Worm (Caenorhabditis elegans) whole organism, L4/young adult: ENCODE measurements around the gene M176.4.

Source experiments
- W03F9.2 ChIP-seq: fragments of 150-350 bp; optimal IDR thresholded peaks from 2 replicates; lab custom pipeline; 2014; ENCODE audit warnings: missing biosample characterization, missing genetic modification characterization
- dao-5 ChIP-seq: sonication (generic microtip); optimal IDR thresholded peaks from 2 replicates; lab custom pipeline; 2016; ENCODE audit warnings: missing genotype, missing genetic modification characterization, moderate library complexity, missing compliant biosample characterization
- him-1 ChIP-seq: sonication (generic microtip); optimal IDR thresholded peaks from 2 replicates; lab custom pipeline; 2016; ENCODE audit warnings: missing genotype, missing genetic modification reagents, missing genetic modification characterization, missing compliant biosample characterization

Gene M176.4

DNA sequence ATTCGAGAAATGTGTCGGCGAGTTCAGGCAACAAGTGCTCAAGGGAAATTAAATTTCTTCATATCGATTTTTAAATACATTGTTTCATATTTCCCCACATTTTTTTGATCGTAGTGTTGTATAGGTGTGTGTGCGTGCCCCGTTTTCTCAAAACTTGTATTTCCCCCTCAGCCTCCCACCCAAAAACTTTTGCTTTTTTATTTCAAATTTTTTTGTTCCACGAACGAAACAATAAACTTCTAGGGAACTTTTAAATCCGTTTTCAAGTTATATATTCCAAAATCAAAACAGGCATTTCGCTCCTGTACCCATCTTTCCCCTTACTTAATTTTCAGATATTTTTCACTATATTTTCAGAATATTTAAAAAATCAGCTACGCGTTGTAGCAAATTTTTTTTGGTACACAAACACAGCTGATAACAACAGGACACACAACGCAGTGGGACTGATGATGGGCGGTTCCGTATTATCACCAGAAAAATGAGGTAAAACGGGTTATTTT is at the start of gene M176.4, which contains the start of gene M176.16:
Gene M176.4, plus strand, starts transcription at position 301 of the 503 bp plus-strand sequence.
Gene M176.16, plus strand, starts transcription at position 453 of the 503 bp plus-strand sequence.
- TF ChIP-seq him-1 (tag; lab: Kevin White, UChicago) (no peak), W03F9.2 (tag; lab: Kevin White, UChicago) (no peak), dao-5 (tag; lab: Kevin White, UChicago) (no peak)

DNA sequence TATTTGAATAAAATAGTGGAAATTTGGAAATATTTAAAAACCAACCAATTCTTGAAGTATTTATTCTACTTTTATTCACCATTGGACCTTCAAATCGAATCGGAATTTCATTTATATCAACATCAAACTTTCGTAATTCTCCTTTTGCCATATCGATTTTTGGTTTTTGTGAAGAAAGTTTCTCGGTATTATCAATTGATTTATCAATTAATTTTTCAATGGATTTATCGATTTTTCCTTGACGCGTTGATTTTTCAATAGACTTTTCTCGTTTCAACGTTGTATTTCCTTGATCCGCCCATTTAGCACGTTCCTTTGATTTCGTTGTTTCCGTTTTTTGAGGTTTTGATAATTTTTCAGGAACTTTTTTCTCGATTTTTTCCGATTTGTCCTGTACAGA is 48.8 kb upstream of the M176.4 start:
- no peak for TF ChIP-seq him-1 (tag; lab: Kevin White, UChicago)

DNA sequence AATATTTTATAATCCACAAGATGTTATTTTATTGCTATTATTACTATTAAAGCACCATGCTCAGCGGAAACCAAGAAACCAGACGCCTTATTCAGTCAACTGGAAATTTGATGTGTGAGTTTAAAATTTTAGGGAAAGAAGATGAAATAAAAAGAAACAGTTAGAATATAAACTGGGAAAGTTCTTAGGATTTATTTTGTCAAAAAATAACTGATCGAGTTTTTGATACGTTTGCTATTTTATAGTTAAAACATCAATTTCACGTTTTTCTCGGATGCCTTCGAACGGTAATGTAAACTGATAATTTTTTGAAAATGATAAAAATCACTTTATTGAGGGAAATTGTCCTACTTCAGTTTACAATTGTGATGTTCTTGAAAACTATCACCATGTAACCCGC is 45.8 kb upstream of the M176.4 start, which contains the start of gene C06C3.3:
Gene C06C3.3, minus strand, starts transcription at position 101 of the 400 bp plus-strand sequence.
- TF ChIP-seq dao-5 (tag; lab: Kevin White, UChicago) (no peak), W03F9.2 (tag; lab: Kevin White, UChicago) (no peak), him-1 (tag; lab: Kevin White, UChicago) (no peak)

DNA sequence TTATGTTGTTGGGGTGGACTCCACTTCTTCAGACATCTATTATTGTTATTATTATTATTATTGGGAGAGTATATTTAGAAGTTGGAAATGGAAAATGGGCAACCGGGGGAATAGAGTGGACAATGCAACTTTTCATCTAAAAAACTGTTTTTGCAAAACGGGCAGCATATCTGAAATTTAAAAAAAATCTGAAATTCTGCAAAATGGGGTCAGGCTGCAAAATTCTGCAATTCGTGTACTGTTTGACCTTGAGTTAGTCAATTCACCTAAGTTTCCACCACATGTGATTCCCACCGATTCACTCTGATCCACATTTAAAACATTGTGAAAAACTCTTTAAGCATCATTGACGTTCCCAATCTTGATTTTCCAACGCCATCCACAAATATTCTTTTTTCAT is 45.2 kb upstream of the M176.4 start, which contains the start of gene C06C3.4:
Gene C06C3.4, plus strand, starts transcription at position 301 of the 400 bp plus-strand sequence.
- no peak for TF ChIP-seq dao-5 (tag; lab: Kevin White, UChicago)
- TF ChIP-seq W03F9.2 (tag; lab: Kevin White, UChicago) = no peak
- no peak for TF ChIP-seq him-1 (tag; lab: Kevin White, UChicago)

DNA sequence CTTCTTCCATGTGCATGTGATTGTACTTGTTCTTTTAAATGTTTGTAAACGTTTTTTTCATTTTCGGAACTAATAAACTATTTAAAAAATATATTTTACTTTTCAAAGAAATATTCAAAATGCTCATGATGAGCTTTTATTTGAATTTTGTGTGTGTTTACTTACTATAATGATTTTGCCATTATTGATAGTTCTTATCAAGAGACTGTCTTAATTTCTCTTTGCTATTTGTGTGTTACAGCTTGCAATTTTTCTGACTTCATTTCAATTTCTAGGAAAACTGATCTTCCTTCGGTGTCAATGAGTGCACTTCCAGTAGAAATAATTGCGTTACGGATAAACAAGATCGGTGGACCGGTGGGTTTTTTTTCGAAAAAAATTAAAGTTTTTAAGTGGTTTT is 43.4 kb upstream of the M176.4 start, which contains the start of gene C06C3.12:
Gene C06C3.12, plus strand, starts transcription at position 301 of the 400 bp plus-strand sequence.
- TF ChIP-seq him-1 (tag; lab: Kevin White, UChicago) (no peak), dao-5 (tag; lab: Kevin White, UChicago) (no peak), W03F9.2 (tag; lab: Kevin White, UChicago) (no peak)

DNA sequence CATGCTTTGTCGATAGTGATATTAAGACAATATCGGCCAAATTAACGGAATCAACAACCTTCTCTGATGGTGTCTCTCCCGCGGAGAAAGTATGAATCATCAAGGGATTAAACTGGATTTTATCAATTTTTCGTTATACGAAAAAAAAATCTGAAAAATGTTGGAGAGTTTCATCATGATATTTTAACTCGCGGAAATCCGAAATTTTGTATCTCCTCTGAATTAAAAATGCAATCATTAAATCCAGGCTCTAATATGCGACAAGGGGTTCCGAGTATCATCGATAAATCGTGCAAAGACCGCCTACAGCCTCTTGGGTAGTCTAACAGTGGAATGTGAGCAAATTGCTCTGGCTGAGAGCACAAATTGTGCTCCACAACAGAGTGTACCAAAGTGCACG is 41.0 kb upstream of the M176.4 start, which contains the start of gene C06C3.10:
Gene C06C3.10, minus strand, starts transcription at position 101 of the 400 bp plus-strand sequence.
- TF ChIP-seq W03F9.2 (tag; lab: Kevin White, UChicago) = no peak
- no peak for TF ChIP-seq him-1 (tag; lab: Kevin White, UChicago)
- TF ChIP-seq dao-5 (tag; lab: Kevin White, UChicago) = no peak

DNA sequence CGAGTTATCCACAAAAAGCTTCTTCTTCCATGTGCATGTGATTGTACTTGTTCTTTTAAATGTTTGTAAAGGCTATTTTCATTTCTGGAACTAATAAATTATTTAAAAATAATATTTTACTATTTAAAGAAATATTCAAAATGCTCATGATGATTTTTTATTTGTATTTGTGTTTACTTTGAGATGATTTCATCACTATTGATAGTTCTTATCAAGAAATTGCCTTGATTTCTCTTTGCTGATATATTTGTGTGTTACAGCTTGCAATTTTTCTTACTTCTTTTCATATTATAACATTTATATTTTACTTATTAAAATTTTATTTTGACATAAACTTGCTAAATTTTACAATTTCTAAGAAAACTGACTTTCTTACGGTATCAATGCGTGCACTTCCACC is 40.0 kb upstream of the M176.4 start:
- TF ChIP-seq dao-5 (tag; lab: Kevin White, UChicago) (no peak), him-1 (tag; lab: Kevin White, UChicago) (no peak), W03F9.2 (tag; lab: Kevin White, UChicago) (no peak)

DNA sequence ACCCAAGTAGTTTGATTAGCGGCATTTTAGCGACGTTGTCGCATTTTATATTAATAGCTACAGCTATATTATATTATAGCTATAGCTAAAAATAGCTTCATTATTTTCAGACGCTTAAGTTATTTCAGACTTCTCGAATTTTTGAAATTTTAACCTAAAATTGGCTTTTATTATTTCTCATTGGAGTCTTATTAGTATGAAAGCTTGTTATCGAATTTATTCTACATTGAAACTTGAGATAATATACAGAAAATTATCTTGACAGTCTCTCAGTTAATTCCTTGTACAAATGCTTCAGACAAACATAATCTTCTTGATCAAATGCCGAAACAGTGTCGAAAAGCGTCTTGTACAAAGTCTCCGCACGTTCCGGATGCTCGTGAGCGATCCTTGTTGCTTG is 38.4 kb upstream of the M176.4 start, which contains the start of gene srh-48:
Gene srh-48, plus strand, starts transcription at position 301 of the 400 bp plus-strand sequence.
- TF ChIP-seq him-1 (tag; lab: Kevin White, UChicago) (no peak), dao-5 (tag; lab: Kevin White, UChicago) (no peak), W03F9.2 (tag; lab: Kevin White, UChicago) (no peak)

DNA sequence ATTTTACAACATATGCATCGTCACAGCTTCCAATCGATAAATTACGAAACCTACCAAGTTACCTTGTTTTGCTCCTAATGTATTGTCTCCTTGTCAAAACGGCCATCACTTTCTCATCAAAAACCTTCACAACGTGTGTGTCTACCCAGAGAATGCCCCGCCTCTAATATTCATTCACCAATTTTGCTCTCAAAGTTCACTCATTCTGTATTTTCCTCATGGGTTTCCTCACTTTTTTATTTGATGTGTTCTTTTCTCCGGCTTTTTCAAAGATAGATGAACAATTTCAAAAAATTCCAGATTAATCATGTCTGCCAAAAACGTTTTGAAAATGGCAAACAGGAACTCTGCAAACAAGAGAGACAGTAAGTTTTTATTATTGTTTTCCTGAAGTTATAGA is 32.9 kb upstream of the M176.4 start, which contains the start of gene C06C3.7:
Gene C06C3.7, plus strand, starts transcription at position 301 of the 400 bp plus-strand sequence.
- no peak for TF ChIP-seq him-1 (tag; lab: Kevin White, UChicago)
- no peak for TF ChIP-seq W03F9.2 (tag; lab: Kevin White, UChicago)
- no peak for TF ChIP-seq dao-5 (tag; lab: Kevin White, UChicago)

DNA sequence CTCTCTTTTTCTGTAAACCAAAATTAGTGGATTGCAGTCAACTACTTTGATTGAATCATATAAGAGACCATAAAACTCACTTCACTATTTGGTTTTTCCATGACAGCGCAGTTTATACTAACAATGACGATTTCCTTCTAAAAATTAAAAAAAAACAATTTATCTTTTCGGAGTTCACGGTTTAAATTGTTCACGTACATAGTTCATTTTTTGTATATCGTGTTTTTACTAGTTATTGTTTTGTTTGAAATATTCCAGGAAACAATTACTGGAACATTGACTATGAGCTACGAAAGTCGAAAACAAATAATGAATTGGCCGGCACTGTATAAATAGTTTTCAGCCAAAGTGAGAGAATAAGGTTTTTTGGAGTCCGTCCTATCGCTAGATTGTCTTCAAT is 25.4 kb upstream of the M176.4 start, which contains the start of gene lido-17:
Gene lido-17, minus strand, starts transcription at position 101 of the 400 bp plus-strand sequence.
- TF ChIP-seq him-1 (tag; lab: Kevin White, UChicago) = no peak
- no peak for TF ChIP-seq dao-5 (tag; lab: Kevin White, UChicago)
- no peak for TF ChIP-seq W03F9.2 (tag; lab: Kevin White, UChicago)

DNA sequence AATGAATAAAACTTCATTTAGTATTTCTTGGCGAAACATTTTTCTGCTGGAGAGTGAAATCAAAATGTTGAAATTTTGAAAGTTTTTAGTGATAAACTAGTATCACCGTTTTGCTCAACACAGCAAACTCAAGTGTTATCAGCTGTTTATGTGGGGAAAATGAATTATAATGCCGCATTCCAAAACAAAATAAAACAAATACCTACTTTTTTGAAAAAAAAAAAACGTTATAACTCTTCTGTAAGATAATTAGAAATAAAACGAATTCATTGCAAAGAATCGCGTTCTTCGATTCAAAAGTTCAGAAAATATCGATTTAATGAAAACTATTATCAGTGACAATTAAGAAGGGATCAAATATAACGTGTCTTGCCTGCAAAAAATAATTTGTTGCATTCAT is 20.7 kb upstream of the M176.4 start, which contains the start of gene Y51B9A.9:
Gene Y51B9A.9, minus strand, starts transcription at position 101 of the 400 bp plus-strand sequence.
- TF ChIP-seq him-1 (tag; lab: Kevin White, UChicago) = no peak
- TF ChIP-seq W03F9.2 (tag; lab: Kevin White, UChicago) = no peak
- no peak for TF ChIP-seq dao-5 (tag; lab: Kevin White, UChicago)

DNA sequence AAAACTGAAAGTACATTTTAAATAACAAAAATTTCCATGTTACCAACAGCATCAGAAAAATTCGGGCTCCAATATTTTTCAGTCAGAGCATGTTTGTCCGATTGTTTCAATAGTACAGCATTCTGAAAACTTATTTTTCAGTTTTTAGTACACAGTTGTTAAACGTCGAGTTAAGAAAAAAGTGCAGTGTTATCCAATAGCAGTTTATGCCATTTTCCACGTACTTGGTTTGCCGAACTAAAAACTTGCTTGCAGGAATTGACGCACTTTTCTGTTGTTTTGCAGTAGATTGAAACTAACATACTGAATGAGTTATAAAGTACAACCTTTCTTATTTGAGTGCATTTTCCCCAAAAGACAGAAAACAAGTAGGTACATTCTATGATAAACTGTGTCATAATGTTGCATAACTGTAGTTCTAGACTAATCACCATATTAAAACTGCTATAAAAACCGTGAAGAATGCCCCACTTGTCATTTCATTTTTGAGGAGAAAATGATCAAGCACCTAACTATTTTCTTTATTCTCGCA is 19.7 kb upstream of the M176.4 start, which contains the start of the genes Y51B9A.14 and Y51B9A.8:
Gene Y51B9A.14, minus strand, starts transcription at position 101 of the 532 bp plus-strand sequence.
Gene Y51B9A.8, plus strand, starts transcription at position 482 of the 532 bp plus-strand sequence.
- TF ChIP-seq dao-5 (tag; lab: Kevin White, UChicago) = no peak
- no peak for TF ChIP-seq W03F9.2 (tag; lab: Kevin White, UChicago)
- TF ChIP-seq him-1 (tag; lab: Kevin White, UChicago) = no peak

DNA sequence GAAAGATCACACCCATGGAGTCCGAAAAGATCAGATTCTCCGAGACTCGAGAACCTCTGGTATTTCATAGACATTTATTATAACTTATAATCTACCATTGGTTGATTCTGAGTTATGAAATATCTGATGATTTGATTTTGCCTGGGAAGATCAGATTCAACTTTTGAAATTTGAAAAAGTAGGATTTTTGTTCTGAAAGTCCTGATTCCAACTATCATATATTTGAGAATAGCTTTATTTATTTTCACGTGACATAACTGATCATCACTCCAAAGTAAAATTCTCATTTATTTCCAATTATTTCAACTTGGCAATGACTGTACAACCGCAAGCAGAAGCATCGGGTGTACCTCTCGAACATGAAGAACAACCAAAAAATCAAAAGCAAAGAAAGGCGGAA is 18.4 kb upstream of the M176.4 start, which contains the start of gene Y51B9A.7:
Gene Y51B9A.7, plus strand, starts transcription at position 301 of the 400 bp plus-strand sequence.
- TF ChIP-seq him-1 (tag; lab: Kevin White, UChicago) (no peak), dao-5 (tag; lab: Kevin White, UChicago) (no peak), W03F9.2 (tag; lab: Kevin White, UChicago) (no peak)
